Worm (Caenorhabditis elegans) whole organism, mixed stage, embryonic: ENCODE data around the gene Y97E10AR.3.
A peak's percentile ranks its signal among the peaks of the same experiment; 100 is the strongest.

Experiments
- M03D4.4 ChIP-seq: sonication (generic microtip); optimal IDR thresholded peaks from 2 replicates; lab custom pipeline; 2017; ENCODE audit warnings: mild to moderate bottlenecking, missing genetic modification characterization, missing compliant biosample characterization
- bed-3 ChIP-seq: fragments of 200-800 bp; sonication (Bioruptor generic); optimal IDR thresholded peaks from 3 replicates; lab custom pipeline; 2018; ENCODE audit warnings: mild to moderate bottlenecking, missing genetic modification characterization, moderate library complexity, missing compliant biosample characterization
- blmp-1 ChIP-seq: fragments of 150-350 bp; optimal IDR thresholded peaks from 2 replicates; lab custom pipeline; 2014; ENCODE audit warnings: missing biosample characterization, missing genetic modification characterization
- ceh-39 ChIP-seq: fragments of 150-350 bp; optimal IDR thresholded peaks from 2 replicates; lab custom pipeline; 2014; ENCODE audit warnings: missing biosample characterization, missing genetic modification characterization
- ceh-43 ChIP-seq: fragments of 200-800 bp; sonication (Bioruptor generic); optimal IDR thresholded peaks from 2 replicates; lab custom pipeline; 2018; ENCODE audit warnings: mild to moderate bottlenecking, missing genetic modification characterization, moderate library complexity, missing compliant biosample characterization
- ceh-83 ChIP-seq: fragments of 200-800 bp; sonication (Bioruptor generic); optimal IDR thresholded peaks from 2 replicates; lab custom pipeline; 2018; ENCODE audit warnings: mild to moderate bottlenecking, missing genetic modification characterization, missing compliant biosample characterization
- ces-1 ChIP-seq: fragments of 150-350 bp; optimal IDR thresholded peaks from 2 replicates; lab custom pipeline; 2014; ENCODE audit warnings: missing biosample characterization, missing genetic modification reagents, missing genetic modification characterization
- cnd-1 ChIP-seq: fragments of 200-800 bp; sonication (Bioruptor generic); optimal IDR thresholded peaks from 2 replicates; lab custom pipeline; 2018; ENCODE audit warnings: mild to moderate bottlenecking, missing genetic modification characterization, missing compliant biosample characterization
- drap-1 ChIP-seq: fragments of 200-800 bp; sonication (Bioruptor generic); optimal IDR thresholded peaks from 3 replicates; lab custom pipeline; 2018; ENCODE audit warnings: mild to moderate bottlenecking, missing genetic modification characterization, missing compliant biosample characterization
- elt-1 ChIP-seq: sonication (generic microtip); optimal IDR thresholded peaks from 2 replicates; lab custom pipeline; 2017; ENCODE audit warnings: missing genetic modification characterization, mild to moderate bottlenecking, missing compliant biosample characterization, antibody characterized with exemption, moderate library complexity, borderline replicate concordance; ENCODE audit not compliant: insufficient read depth
- elt-3 ChIP-seq: fragments of 150-350 bp; optimal IDR thresholded peaks from 2 replicates; lab custom pipeline; 2014; ENCODE audit warnings: missing biosample characterization, missing genetic modification characterization
- flh-1 ChIP-seq: fragments of 200-800 bp; sonication (Bioruptor generic); optimal IDR thresholded peaks from 2 replicates; lab custom pipeline; 2018; ENCODE audit warnings: mild to moderate bottlenecking, missing genetic modification characterization, moderate library complexity, missing compliant biosample characterization
- ham-2 ChIP-seq: fragments of 200-800 bp; sonication (Bioruptor generic); optimal IDR thresholded peaks from 2 replicates; lab custom pipeline; 2018; ENCODE audit warnings: mild to moderate bottlenecking, missing genetic modification characterization, missing compliant biosample characterization
- hlh-1 ChIP-seq: fragments of 150-350 bp; optimal IDR thresholded peaks from 2 replicates; lab custom pipeline; 2014; ENCODE audit warnings: missing biosample characterization, missing genetic modification reagents, missing genetic modification characterization
- lin-13 ChIP-seq: fragments of 150-350 bp; optimal IDR thresholded peaks from 2 replicates; lab custom pipeline; 2014; ENCODE audit warnings: missing biosample characterization, missing genetic modification characterization
- lin-32 ChIP-seq: fragments of 200-800 bp; sonication (Bioruptor generic); optimal IDR thresholded peaks from 2 replicates; lab custom pipeline; 2018; ENCODE audit warnings: mild to moderate bottlenecking, missing genetic modification characterization, missing compliant biosample characterization
- lsy-2 ChIP-seq: fragments of 150-350 bp; optimal IDR thresholded peaks from 2 replicates; lab custom pipeline; 2014; ENCODE audit warnings: missing biosample characterization, missing genetic modification characterization
- mab-5 ChIP-seq: fragments of 150-350 bp; optimal IDR thresholded peaks from 2 replicates; lab custom pipeline; 2014; ENCODE audit warnings: missing biosample characterization, missing genetic modification characterization
- mep-1 ChIP-seq: fragments of 150-350 bp; optimal IDR thresholded peaks from 2 replicates; lab custom pipeline; 2017; ENCODE audit warnings: missing biosample characterization, missing genetic modification reagents, missing genetic modification characterization, inconsistent platforms
- mls-2 ChIP-seq: sonication (generic microtip); optimal IDR thresholded peaks from 2 replicates; lab custom pipeline; 2016; ENCODE audit warnings: mild to moderate bottlenecking, missing genetic modification characterization, moderate library complexity, missing compliant biosample characterization
- nhr-12 ChIP-seq: fragments of 150-350 bp; optimal IDR thresholded peaks from 2 replicates; lab custom pipeline; 2014; ENCODE audit warnings: missing biosample characterization, missing genetic modification characterization
- nhr-2 ChIP-seq: fragments of 150-350 bp; optimal IDR thresholded peaks from 2 replicates; lab custom pipeline; 2014; ENCODE audit warnings: missing biosample characterization, missing genetic modification characterization
- nhr-237 ChIP-seq: fragments of 150-350 bp; optimal IDR thresholded peaks from 2 replicates; lab custom pipeline; 2014; ENCODE audit warnings: missing biosample characterization, missing genetic modification characterization
- nhr-28 ChIP-seq: fragments of 150-350 bp; optimal IDR thresholded peaks from 2 replicates; lab custom pipeline; 2014; ENCODE audit warnings: missing biosample characterization, missing genetic modification characterization
- nhr-76 ChIP-seq: sonication (generic microtip); optimal IDR thresholded peaks from 2 replicates; lab custom pipeline; 2017; ENCODE audit warnings: missing biosample characterization, missing genetic modification characterization
- pha-4 ChIP-seq: fragments of 150-350 bp; optimal IDR thresholded peaks from 2 replicates; lab custom pipeline; 2018; ENCODE audit warnings: missing biosample characterization, missing genetic modification reagents, missing genetic modification characterization
- sem-2 ChIP-seq: fragments of 200-800 bp; sonication (Bioruptor generic); optimal IDR thresholded peaks from 2 replicates; lab custom pipeline; 2018; ENCODE audit warnings: mild to moderate bottlenecking, missing genetic modification characterization, missing compliant biosample characterization
- snpc-4 ChIP-seq: fragments of 150-350 bp; optimal IDR thresholded peaks from 2 replicates; lab custom pipeline; 2014; ENCODE audit warnings: missing biosample characterization, missing genetic modification characterization
- sptf-1 ChIP-seq: sonication (generic microtip); optimal IDR thresholded peaks from 2 replicates; lab custom pipeline; 2017; ENCODE audit warnings: mild to moderate bottlenecking, missing genetic modification characterization, moderate library complexity, missing compliant biosample characterization
- unc-120 ChIP-seq: sonication (generic microtip); optimal IDR thresholded peaks from 2 replicates; lab custom pipeline; 2017; ENCODE audit warnings: missing genetic modification characterization, missing compliant biosample characterization; ENCODE audit not compliant: poor library complexity, severe bottlenecking
- unc-39 ChIP-seq: fragments of 150-350 bp; optimal IDR thresholded peaks from 2 replicates; lab custom pipeline; 2014; ENCODE audit warnings: missing biosample characterization, missing genetic modification characterization
- unc-62 ChIP-seq: fragments of 150-350 bp; optimal IDR thresholded peaks from 2 replicates; lab custom pipeline; 2014; ENCODE audit warnings: missing biosample characterization, missing genetic modification reagents, missing genetic modification characterization
- zip-8 ChIP-seq: fragments of 150-350 bp; optimal IDR thresholded peaks from 2 replicates; lab custom pipeline; 2014; ENCODE audit warnings: missing biosample characterization, missing genetic modification characterization
- ztf-11 ChIP-seq: fragments of 150-350 bp; optimal IDR thresholded peaks from 2 replicates; lab custom pipeline; 2014; ENCODE audit warnings: missing biosample characterization, missing genetic modification characterization

Y97E10AR.3 gene

DNA sequence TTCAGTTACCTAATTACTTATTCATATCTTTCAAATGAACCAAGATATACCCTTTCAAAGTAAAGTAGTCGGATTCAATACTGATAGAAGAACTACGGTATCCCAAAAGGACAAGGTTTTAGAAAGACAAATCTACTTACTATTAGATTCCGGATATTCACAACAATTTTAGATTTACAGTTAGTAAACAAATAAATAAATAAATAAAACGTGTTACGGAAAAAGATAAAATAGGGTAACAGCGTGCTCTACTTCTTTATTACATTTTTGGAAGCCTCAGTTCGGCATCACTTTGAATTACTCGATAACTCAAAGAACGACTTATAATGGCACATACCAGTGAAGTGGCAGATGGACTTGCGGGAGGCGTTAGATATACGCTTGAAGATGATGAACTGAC is 2.3 kb downstream of the Y97E10AR.3 start, which contains the start of gene Y97E10AR.8:
Y97E10AR.8 (plus strand) TSS at position 301 of the 400 bp plus-strand sequence.
- TF ChIP-seq hlh-1 (tag; lab: Kevin White, UChicago) (no peak), elt-3 (no peak), ceh-83 (GFP tag; lab: Kevin White, UChicago) (no peak), sem-2 (no peak), nhr-76 (no peak), flh-1 (GFP tag; lab: Kevin White, UChicago) (no peak)

- no peak for TF ChIP-seq bed-3 (GFP tag; lab: Kevin White, UChicago)
- TF ChIP-seq ham-2: no peak
- TF ChIP-seq ces-1 (GFP tag; lab: Kevin White, UChicago): peak; percentile 82
- TF ChIP-seq nhr-12: no peak
- no peak for TF ChIP-seq elt-3
- TF ChIP-seq unc-120 (tag; lab: Kevin White, UChicago): peak; percentile 98
- TF ChIP-seq ztf-11: no peak
- TF ChIP-seq drap-1: peak; percentile 39
- peak; percentile 2 for TF ChIP-seq mab-5 (tag; lab: Kevin White, UChicago)
- peak; percentile 85 for TF ChIP-seq unc-62 (GFP tag; lab: Kevin White, UChicago)
- TF ChIP-seq mls-2 (tag; lab: Kevin White, UChicago): peak; percentile 55
- no peak for TF ChIP-seq nhr-28
- TF ChIP-seq sptf-1 (tag; lab: Kevin White, UChicago): peak; percentile 28
- TF ChIP-seq snpc-4: no peak
- no peak for TF ChIP-seq cnd-1 (tag; lab: Kevin White, UChicago)
- no peak for TF ChIP-seq nhr-2 (tag; lab: Kevin White, UChicago)
- TF ChIP-seq hlh-1 (tag; lab: Kevin White, UChicago): peak; percentile 85
- no peak for TF ChIP-seq lin-13
- no peak for TF ChIP-seq M03D4.4 (tag; lab: Kevin White, UChicago)
- peak; percentile 43 for TF ChIP-seq mep-1 (tag; lab: Kevin White, UChicago)
- no peak for TF ChIP-seq elt-1 (tag; lab: Kevin White, UChicago)
- TF ChIP-seq unc-39: no peak
- no peak for TF ChIP-seq ceh-83 (GFP tag; lab: Kevin White, UChicago)
- peak; percentile 7 for TF ChIP-seq pha-4 (tag; lab: Kevin White, UChicago)
- TF ChIP-seq nhr-237 (tag; lab: Kevin White, UChicago): peak; percentile 69
- peak; percentile 42 for TF ChIP-seq lsy-2
- TF ChIP-seq blmp-1 (tag; lab: Kevin White, UChicago): peak; percentile 55
These were observed 6.3 kb downstream of the Y97E10AR.3 start, which contains the start of gene Y97E10AR.1 for ce11 chrV:8000929-8001513. TSS of gene Y97E10AR.1 (plus strand) at chrV:8001463.

- peak; percentile 26 for TF ChIP-seq hlh-1 (tag; lab: Kevin White, UChicago)
- no peak for TF ChIP-seq lsy-2
These were observed 11.4 kb downstream of the Y97E10AR.3 start, which contains the start of gene Y97E10AR.2 for ce11 chrV:7995878-7996277. TSS of gene Y97E10AR.2 (plus strand) at chrV:7996178.

DNA sequence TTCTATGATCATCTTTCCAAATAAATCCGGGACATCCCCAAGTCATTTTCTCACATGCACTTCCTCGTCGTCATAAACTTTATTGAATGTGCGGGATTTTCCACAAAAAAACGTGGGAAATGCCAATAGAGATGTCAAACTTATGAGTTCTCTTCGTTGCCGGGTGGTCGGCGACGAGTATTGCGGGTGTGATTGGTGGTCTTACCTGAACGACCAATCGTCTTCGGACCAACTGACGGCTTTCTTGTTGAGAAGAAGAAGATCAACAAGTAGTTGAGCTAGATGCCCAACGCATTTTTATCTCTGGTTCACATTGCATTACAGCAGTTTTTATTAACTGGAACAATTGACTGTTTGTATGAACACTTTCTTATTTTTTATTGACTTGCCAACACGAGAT is 12.1 kb downstream of the Y97E10AR.3 start:
- peak; percentile 53 for TF ChIP-seq hlh-1 (tag; lab: Kevin White, UChicago)
- no peak for TF ChIP-seq flh-1 (GFP tag; lab: Kevin White, UChicago)

- no peak for TF ChIP-seq hlh-1 (tag; lab: Kevin White, UChicago)
- TF ChIP-seq elt-1 (tag; lab: Kevin White, UChicago): no peak
- TF ChIP-seq unc-39: no peak
- no peak for TF ChIP-seq zip-8 (tag; lab: Kevin White, UChicago)
- no peak for TF ChIP-seq lsy-2
- no peak for TF ChIP-seq lin-32
- TF ChIP-seq ceh-43 (GFP tag; lab: Kevin White, UChicago): no peak
- no peak for TF ChIP-seq bed-3 (GFP tag; lab: Kevin White, UChicago)
- no peak for TF ChIP-seq ham-2
- no peak for TF ChIP-seq mep-1 (tag; lab: Kevin White, UChicago)
- TF ChIP-seq unc-120 (tag; lab: Kevin White, UChicago): no peak
- TF ChIP-seq snpc-4: no peak
- TF ChIP-seq nhr-2 (tag; lab: Kevin White, UChicago): no peak
- no peak for TF ChIP-seq mls-2 (tag; lab: Kevin White, UChicago)
- TF ChIP-seq ceh-39: no peak
- TF ChIP-seq ces-1 (GFP tag; lab: Kevin White, UChicago): no peak
These were observed 12.7 kb downstream of the Y97E10AR.3 start, which contains the start of gene ceh-76 for ce11 chrV:7994570-7994969. TSS of gene ceh-76 (minus strand) at chrV:7994670.
